Worm (Caenorhabditis elegans) whole organism, young adult: ENCODE data around the gene avr-15.

Experiments
- B0019.2 ChIP-seq: fragments of 200-800 bp; sonication (Bioruptor generic); conservative IDR thresholded peaks from 2 replicates; pipeline ENCODE4 v1.3.6; 2022; ENCODE audit warnings: missing genetic modification reagents, missing genetic modification characterization, missing compliant biosample characterization
- B0035.1 ChIP-seq: sonication (generic microtip); optimal IDR thresholded peaks from 2 replicates; lab custom pipeline; 2016; ENCODE audit warnings: missing genetic modification characterization, mild to moderate bottlenecking, missing compliant biosample characterization, missing genotype, missing genetic modification reagents
- B0261.1 ChIP-seq: sonication (generic microtip); optimal IDR thresholded peaks from 2 replicates; lab custom pipeline; 2016; ENCODE audit warnings: mild to moderate bottlenecking, missing genetic modification characterization, moderate library complexity, missing compliant biosample characterization
- F23B12.7 ChIP-seq: sonication (generic microtip); optimal IDR thresholded peaks from 2 replicates; lab custom pipeline; 2017; ENCODE audit warnings: missing genetic modification characterization, mild to moderate bottlenecking, missing compliant biosample characterization, antibody characterized with exemption, moderate library complexity; ENCODE audit not compliant: insufficient read depth
- K11D2.4 ChIP-seq: fragments of 200-800 bp; sonication (Bioruptor generic); IDR thresholded peaks from 2 replicates; pipeline ENCODE4 v1.3.6; 2022; ENCODE audit warnings: missing genetic modification reagents, missing genetic modification characterization, missing compliant biosample characterization
- T07F8.4 ChIP-seq: sonication (generic microtip); optimal IDR thresholded peaks from 2 replicates; lab custom pipeline; 2016; ENCODE audit warnings: mild to moderate bottlenecking, missing genetic modification characterization, moderate library complexity, missing compliant biosample characterization
- atf-7 ChIP-seq: sonication (generic microtip); optimal IDR thresholded peaks from 2 replicates; lab custom pipeline; 2017; ENCODE audit warnings: mild to moderate bottlenecking, missing genetic modification characterization, missing compliant biosample characterization
- bed-1 ChIP-seq: fragments of 200-800 bp; sonication (Bioruptor generic); IDR thresholded peaks from 2 replicates; pipeline ENCODE4 v1.3.6; 2022; ENCODE audit warnings: missing genetic modification reagents, missing genetic modification characterization, missing compliant biosample characterization
- bed-2 ChIP-seq: fragments of 200-800 bp; sonication (Bioruptor generic); IDR thresholded peaks from 2 replicates; pipeline ENCODE4 v1.3.6; 2022; ENCODE audit warnings: missing genetic modification reagents, missing genetic modification characterization, missing compliant biosample characterization
- cebp-2 ChIP-seq: fragments of 200-800 bp; sonication (Bioruptor generic); IDR thresholded peaks from 2 replicates; pipeline ENCODE4 v1.3.6; 2022; ENCODE audit warnings: missing genetic modification characterization, missing compliant biosample characterization
- ceh-100 ChIP-seq: fragments of 200-800 bp; sonication (Bioruptor generic); IDR thresholded peaks from 2 replicates; pipeline ENCODE4 v1.3.6; 2022; ENCODE audit warnings: missing genetic modification reagents, missing genetic modification characterization, missing compliant biosample characterization
- ceh-27 ChIP-seq: fragments of 200-800 bp; sonication (Bioruptor generic); optimal IDR thresholded peaks from 2 replicates; lab custom pipeline; 2018; ENCODE audit warnings: mild to moderate bottlenecking, missing genetic modification characterization, moderate library complexity, missing compliant biosample characterization
- ceh-40 ChIP-seq: fragments of 200-800 bp; sonication (Bioruptor generic); IDR thresholded peaks from 2 replicates; pipeline ENCODE4 v1.3.6; 2022; ENCODE audit warnings: missing genetic modification characterization, missing compliant biosample characterization
- ceh-79 ChIP-seq: sonication (generic microtip); optimal IDR thresholded peaks from 2 replicates; lab custom pipeline; 2017; ENCODE audit warnings: mild to moderate bottlenecking, missing genetic modification characterization, missing compliant biosample characterization
- ceh-91 ChIP-seq: fragments of 200-800 bp; sonication (Bioruptor generic); IDR thresholded peaks from 2 replicates; pipeline ENCODE4 v1.3.6; 2022; ENCODE audit warnings: missing genetic modification reagents, missing genetic modification characterization, missing compliant biosample characterization
- dox-1 ChIP-seq: fragments of 200-800 bp; sonication (Bioruptor generic); IDR thresholded peaks from 2 replicates; pipeline ENCODE4 v1.3.6; 2022; ENCODE audit warnings: missing genetic modification reagents, missing genetic modification characterization, missing compliant biosample characterization
- dpff-1 ChIP-seq: sonication (generic microtip); optimal IDR thresholded peaks from 2 replicates; lab custom pipeline; 2017; ENCODE audit warnings: mild to moderate bottlenecking, missing genetic modification characterization, missing compliant biosample characterization
- dpl-1 ChIP-seq: fragments of 150-350 bp; optimal IDR thresholded peaks from 2 replicates; lab custom pipeline; 2014; ENCODE audit warnings: missing biosample characterization, missing genetic modification reagents, missing genetic modification characterization
- egl-44 ChIP-seq: fragments of 200-800 bp; sonication (Bioruptor generic); IDR thresholded peaks from 2 replicates; pipeline ENCODE4 v1.3.6; 2022; ENCODE audit warnings: missing genetic modification reagents, missing genetic modification characterization, missing compliant biosample characterization
- ets-4 ChIP-seq: fragments of 200-800 bp; sonication (Bioruptor generic); optimal IDR thresholded peaks from 2 replicates; lab custom pipeline; 2018; ENCODE audit warnings: mild to moderate bottlenecking, missing genetic modification characterization, missing compliant biosample characterization
- gei-17 ChIP-seq: fragments of 200-800 bp; sonication (Bioruptor generic); optimal IDR thresholded peaks from 2 replicates; lab custom pipeline; 2018; ENCODE audit warnings: mild to moderate bottlenecking, missing genetic modification characterization, missing compliant biosample characterization
- hlh-12 ChIP-seq: sonication (generic microtip); optimal IDR thresholded peaks from 2 replicates; lab custom pipeline; 2016; ENCODE audit warnings: missing genetic modification characterization, missing compliant biosample characterization
- hlh-26 ChIP-seq: fragments of 200-800 bp; sonication (Bioruptor generic); conservative IDR thresholded peaks from 2 replicates; pipeline ENCODE4 v1.3.6; 2022; ENCODE audit warnings: missing genetic modification reagents, missing genetic modification characterization, missing compliant biosample characterization
- let-526 ChIP-seq: fragments of 200-800 bp; sonication (Bioruptor generic); IDR thresholded peaks from 2 replicates; pipeline ENCODE4 v1.3.6; 2022; ENCODE audit warnings: missing genetic modification reagents, missing genetic modification characterization, missing compliant biosample characterization
- let-607 ChIP-seq, 2 experiments: fragments of 200-800 bp in 1 of 2; sonication (Bioruptor generic) in 1 of 2; sonication (generic microtip) in 1 of 2; optimal IDR thresholded peaks; 2 replicates each; lab custom pipeline; 2016 to 2018; ENCODE audit warnings: mild to moderate bottlenecking in 2 of 2, missing compliant biosample characterization in 2 of 2, missing genetic modification characterization in 2 of 2, moderate library complexity in 2 of 2, missing genotype in 1 of 2
- lin-35 ChIP-seq, 3 experiments: fragments of 150-350 bp in 2 of 3; sonication (generic microtip) in 1 of 3; optimal IDR thresholded peaks; 2 replicates each; lab custom pipeline; 2014 to 2018; ENCODE audit warnings: missing biosample characterization in 3 of 3, missing genetic modification characterization in 3 of 3, missing genetic modification reagents in 3 of 3
- lin-40 ChIP-seq: sonication (generic microtip); optimal IDR thresholded peaks from 2 replicates; lab custom pipeline; 2016; ENCODE audit warnings: missing genetic modification characterization, mild to moderate bottlenecking, missing compliant biosample characterization, missing genotype, missing genetic modification reagents
- lin-54 ChIP-seq: fragments of 200-800 bp; sonication (Bioruptor generic); optimal IDR thresholded peaks from 2 replicates; lab custom pipeline; 2018; ENCODE audit warnings: mild to moderate bottlenecking, missing genetic modification characterization, missing compliant biosample characterization
- lir-1 ChIP-seq: fragments of 200-800 bp; sonication (Bioruptor generic); conservative IDR thresholded peaks from 2 replicates; pipeline ENCODE4 v1.3.6; 2022; ENCODE audit warnings: missing genetic modification reagents, missing genetic modification characterization, missing compliant biosample characterization
- madf-3 ChIP-seq: fragments of 200-800 bp; sonication (Bioruptor generic); IDR thresholded peaks from 2 replicates; pipeline ENCODE4 v1.3.6; 2022; ENCODE audit warnings: missing genetic modification reagents, missing genetic modification characterization, missing compliant biosample characterization
- madf-6 ChIP-seq: fragments of 200-800 bp; sonication (Bioruptor generic); IDR thresholded peaks from 2 replicates; pipeline ENCODE4 v1.3.6; 2022; ENCODE audit warnings: missing genetic modification reagents, missing genetic modification characterization, missing compliant biosample characterization
- mcd-1 ChIP-seq: fragments of 200-800 bp; sonication (Bioruptor generic); IDR thresholded peaks from 2 replicates; pipeline ENCODE4 v1.3.6; 2022; ENCODE audit warnings: missing genetic modification reagents, missing genetic modification characterization, missing compliant biosample characterization
- mes-4 ChIP-seq: sonication (generic microtip); optimal IDR thresholded peaks from 2 replicates; lab custom pipeline; 2016; ENCODE audit warnings: missing genotype, missing genetic modification characterization, missing compliant biosample characterization
- nfya-1 ChIP-seq: sonication (generic microtip); optimal IDR thresholded peaks from 2 replicates; lab custom pipeline; 2017; ENCODE audit warnings: antibody characterized with exemption, missing compliant biosample characterization, missing genetic modification characterization, borderline replicate concordance; ENCODE audit not compliant: insufficient read depth
- nhr-120 ChIP-seq: fragments of 200-800 bp; sonication (Bioruptor generic); IDR thresholded peaks from 2 replicates; pipeline ENCODE4 v1.3.6; 2022; ENCODE audit warnings: missing genetic modification characterization, missing compliant biosample characterization
- rec-8 ChIP-seq, 2 experiments: sonication (generic microtip); optimal IDR thresholded peaks; 2 replicates each; lab custom pipeline; 2016; ENCODE audit warnings: mild to moderate bottlenecking in 2 of 2, missing genetic modification characterization in 2 of 2, missing genetic modification reagents in 2 of 2, missing genotype in 2 of 2, missing biosample characterization in 1 of 2, missing compliant biosample characterization in 1 of 2, moderate library complexity in 1 of 2
- snpc-4 ChIP-seq, 5 experiments: fragments of 150-350 bp in 1 of 5; sonication (generic microtip) in 4 of 5; optimal IDR thresholded peaks; 2 replicates each; lab custom pipeline; 2014 to 2018; ENCODE audit warnings: missing genetic modification characterization in 5 of 5, missing biosample characterization in 3 of 5, antibody characterized with exemption in 2 of 5, mild to moderate bottlenecking in 2 of 5, missing compliant biosample characterization in 2 of 5, missing genotype in 2 of 5, moderate library complexity in 2 of 5, missing genetic modification reagents in 1 of 5
- tbp1 ChIP-seq: fragments of 200-800 bp; sonication (Bioruptor generic); optimal IDR thresholded peaks from 2 replicates; lab custom pipeline; 2018; ENCODE audit warnings: mild to moderate bottlenecking, missing genetic modification characterization, missing compliant biosample characterization
- ztf-22 ChIP-seq: fragments of 200-800 bp; sonication (Bioruptor generic); optimal IDR thresholded peaks from 2 replicates; lab custom pipeline; 2018; ENCODE audit warnings: mild to moderate bottlenecking, missing genetic modification characterization, moderate library complexity, missing compliant biosample characterization
- ztf-25 ChIP-seq: fragments of 200-800 bp; sonication (Bioruptor generic); IDR thresholded peaks from 2 replicates; pipeline ENCODE4 v1.3.6; 2022; ENCODE audit warnings: missing genetic modification reagents, missing genetic modification characterization, missing compliant biosample characterization
- ztf-3 ChIP-seq: fragments of 200-800 bp; sonication (Bioruptor generic); optimal IDR thresholded peaks from 2 replicates; lab custom pipeline; 2018; ENCODE audit warnings: mild to moderate bottlenecking, missing genetic modification characterization, missing compliant biosample characterization

Gene avr-15

DNA sequence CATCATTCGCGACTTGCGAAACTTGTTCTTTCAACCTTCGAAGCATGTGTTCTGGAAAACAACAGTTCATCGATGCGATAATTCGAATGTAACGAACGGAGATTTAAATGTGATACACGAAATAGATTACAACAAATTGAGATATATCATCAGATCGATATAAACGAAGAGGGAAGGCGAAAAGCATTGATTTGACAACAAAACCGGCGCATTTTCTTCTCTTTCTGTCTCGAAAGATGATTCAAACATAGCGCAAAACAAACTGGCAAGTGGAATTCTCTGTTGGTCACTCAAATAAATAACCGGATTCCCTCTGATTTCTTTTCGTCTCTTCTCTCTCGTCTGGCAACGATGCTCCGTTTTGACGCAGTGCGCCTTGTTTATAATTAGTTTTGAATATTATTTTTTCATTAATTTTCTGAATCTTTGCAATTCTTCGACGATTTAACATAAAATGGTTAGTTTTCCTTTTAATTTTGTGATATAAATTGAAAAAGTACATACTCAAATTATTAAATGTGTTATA lies 14.1 kb downstream of the avr-15 start, which contains the start of the genes eea-1 and gut-2 (continued):
- TF ChIP-seq mcd-1 (GFP tag; lab: Robert Waterston, UW) (no peak), ztf-3 (no peak), F23B12.7 (tag; lab: Kevin White, UChicago) (peak; percentile 32), atf-7 (tag; lab: Kevin White, UChicago) (no peak), dox-1 (peak; percentile 65; the same call in 1 of the 2 replicates), rec-8 (tag; optimal IDR thresholded peaks at IDR 0.05; lab: Kevin White, UChicago) (no peak), nhr-120 (GFP tag; lab: Robert Waterston, UW) (no peak), bed-1 (no peak), let-607 (tag; optimal IDR thresholded peaks at IDR 0.05; lab: Kevin White, UChicago) (no peak), nfya-1 (tag; lab: Kevin White, UChicago) (no peak), egl-44 (GFP tag; lab: Robert Waterston, UW) (no peak), B0019.2 (no peak), ceh-100 (GFP tag; lab: Robert Waterston, UW) (no peak), B0035.1 (tag; lab: Kevin White, UChicago) (no peak), ceh-79 (no peak), T07F8.4 (tag; lab: Kevin White, UChicago) (no peak), snpc-4 (GFP tag; optimal IDR thresholded peaks at IDR 0.05; lab: Kevin White, UChicago) (no peak), snpc-4 (tag; optimal IDR thresholded peaks at IDR 0.05; lab: Kevin White, UChicago) (peak in 1 of 4 experiments; percentile 50), lin-40 (tag; lab: Kevin White, UChicago) (peak; percentile 26), hlh-12 (no peak), lin-35 (GFP tag; optimal IDR thresholded peaks at IDR 0.05; lab: Kevin White, UChicago) (no peak), B0261.1 (no peak), dpff-1 (tag; lab: Kevin White, UChicago) (no peak), mes-4 (tag; lab: Kevin White, UChicago) (no peak), lin-54 (GFP tag; lab: Kevin White, UChicago) (no peak)

DNA sequence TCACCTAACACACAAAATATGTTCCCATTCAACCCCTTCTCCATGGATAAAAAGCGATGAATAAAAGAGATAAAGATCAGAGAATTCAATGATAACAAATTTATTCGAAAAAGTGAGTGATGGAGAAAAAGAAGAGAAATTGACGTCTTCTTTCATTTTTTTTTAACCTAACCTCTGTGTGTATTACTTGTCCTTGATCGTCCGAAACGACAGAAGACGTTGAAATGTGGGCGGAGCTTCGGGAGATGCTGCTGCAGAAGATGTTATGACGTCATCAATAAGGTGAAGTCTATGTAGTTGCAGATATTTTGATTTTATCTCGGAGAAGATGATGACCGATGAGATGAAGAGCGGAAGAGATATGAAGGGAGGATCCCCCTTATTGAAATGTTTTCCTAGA lies 21.7 kb downstream of the avr-15 start, which contains the start of gene T10G3.3:
Gene T10G3.3 (minus strand): TSS at position 370 of the 400 bp plus-strand sequence.
- no peak for TF ChIP-seq let-526 (GFP tag; lab: Robert Waterston, UW)
- no peak for TF ChIP-seq ztf-25 (GFP tag; lab: Robert Waterston, UW)
- no peak for TF ChIP-seq ceh-79
- TF ChIP-seq madf-6: no peak
- TF ChIP-seq nfya-1 (tag; lab: Kevin White, UChicago): no peak

DNA sequence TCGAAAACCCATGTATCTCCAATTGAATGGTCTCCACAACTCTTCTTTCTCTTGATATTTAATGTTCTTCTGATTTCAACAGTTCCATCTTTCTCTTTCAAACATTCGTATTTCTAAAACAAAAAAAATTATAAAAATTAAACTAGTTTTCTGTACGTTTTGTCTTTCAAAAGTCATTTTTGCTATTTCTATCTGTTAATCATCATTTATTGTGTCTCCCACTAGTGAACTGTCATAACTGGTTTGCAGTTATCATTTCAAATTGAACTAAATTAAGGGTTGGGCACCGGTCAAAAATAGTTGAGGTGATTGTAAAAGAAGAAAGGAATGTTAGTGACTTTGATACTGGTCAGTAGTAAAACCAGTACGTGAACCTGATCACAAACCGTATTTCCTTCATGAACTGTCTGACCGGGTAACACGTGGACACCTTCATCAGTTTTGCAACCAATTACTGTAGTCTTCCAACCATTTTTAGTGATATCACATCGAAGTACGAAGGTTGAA lies 23.2 kb downstream of the avr-15 start:
- no peak for TF ChIP-seq ceh-91 (GFP tag; lab: Robert Waterston, UW)
- TF ChIP-seq lir-1: no peak
- no peak for TF ChIP-seq madf-3 (GFP tag; lab: Robert Waterston, UW)
- TF ChIP-seq gei-17 (GFP tag; lab: Kevin White, UChicago): no peak
- no peak for TF ChIP-seq nhr-120 (GFP tag; lab: Robert Waterston, UW)
- no peak for TF ChIP-seq K11D2.4 (GFP tag; lab: Robert Waterston, UW)
- TF ChIP-seq rec-8 (tag; optimal IDR thresholded peaks at IDR 0.05; lab: Kevin White, UChicago): no peak
- TF ChIP-seq bed-2 (GFP tag; lab: Robert Waterston, UW): no peak
- TF ChIP-seq ets-4 (GFP tag; lab: Kevin White, UChicago): no peak
- TF ChIP-seq ztf-22 (GFP tag; lab: Kevin White, UChicago): no peak
- TF ChIP-seq dpl-1 (GFP tag; lab: Kevin White, UChicago): no peak
- no peak for TF ChIP-seq ceh-27 (GFP tag; lab: Kevin White, UChicago)
- TF ChIP-seq hlh-26: no peak
- no peak for TF ChIP-seq T07F8.4 (tag; lab: Kevin White, UChicago)
- TF ChIP-seq cebp-2 (GFP tag; lab: Robert Waterston, UW): no peak
- TF ChIP-seq madf-6: no peak
- TF ChIP-seq ceh-40: no peak
- TF ChIP-seq dox-1: no peak
- TF ChIP-seq tbp1 (GFP tag; lab: Kevin White, UChicago): no peak
- TF ChIP-seq dpff-1 (tag; lab: Kevin White, UChicago): no peak
